Worm (Caenorhabditis elegans): ENCODE measurements around the gene T23B12.11.

ce11 chrV:8500348-8500747 lies 45.2 kb downstream of the T23B12.11 start:
- peak; percentile 99 for TF ChIP-seq F13H6.1 (tag; optimal IDR thresholded peaks at IDR 0.05)
- TF ChIP-seq nhr-11 (tag; optimal IDR thresholded peaks at IDR 0.05): peak; percentile 28
- peak; percentile 99 for TF ChIP-seq mec-3 (tag; optimal IDR thresholded peaks at IDR 0.05; ENCODE audit: borderline replicate concordance)
- peak; percentile 99 for TF ChIP-seq ztf-16 (tag; optimal IDR thresholded peaks at IDR 0.05)
- TF ChIP-seq fkh-10 (GFP tag; optimal IDR thresholded peaks at IDR 0.05): peak; percentile 95
- TF ChIP-seq unc-3 (GFP tag; conservative IDR thresholded peaks at IDR 0.05): peak; percentile 99
- peak; percentile 98 for TF ChIP-seq unc-3 (tag; optimal IDR thresholded peaks at IDR 0.05)
- peak; percentile 98 for TF ChIP-seq tbx-2 (tag; optimal IDR thresholded peaks at IDR 0.05)
